Fruit fly (Drosophila melanogaster) whole organism, embryonic: ENCODE results near the gene mRpL16.

Source experiments
- Antp ChIP-seq: fragments of 200-800 bp; sonication (Bioruptor generic); optimal IDR thresholded peaks from 3 replicates; lab custom pipeline; 2016; ENCODE audit warnings: missing biosample characterization, missing genetic modification characterization
- CG10321 ChIP-seq: fragments of 200-800 bp; sonication (Bioruptor generic); IDR thresholded peaks from 2 replicates; pipeline ENCODE4 v1.3.6; 2022; ENCODE audit warnings: missing biosample characterization, missing genetic modification characterization
- CG10543 ChIP-seq: fragments of 200-800 bp; sonication (Bioruptor generic); optimal IDR thresholded peaks from 3 replicates; lab custom pipeline; 2017; ENCODE audit warnings: missing biosample characterization, mild to moderate bottlenecking, missing genetic modification characterization, moderate library complexity
- CG10565 ChIP-seq: fragments of 200-800 bp; sonication (Bioruptor generic); optimal IDR thresholded peaks from 3 replicates; lab custom pipeline; 2016; ENCODE audit warnings: missing biosample characterization, mild to moderate bottlenecking, missing genetic modification characterization
- CG11456 ChIP-seq: fragments of 200-800 bp; sonication (Bioruptor generic); IDR thresholded peaks from 3 replicates; pipeline ENCODE4 v1.3.6; 2022; ENCODE audit warnings: missing biosample characterization, missing genetic modification characterization
- CG11560 ChIP-seq: fragments of 200-800 bp; sonication (Bioruptor generic); IDR thresholded peaks from 3 replicates; pipeline ENCODE4 v1.3.6; 2022; ENCODE audit warnings: missing biosample characterization, missing genetic modification characterization
- CG14050 ChIP-seq: fragments of 200-800 bp; sonication (Bioruptor generic); IDR thresholded peaks from 3 replicates; pipeline ENCODE4 v1.3.6; 2022; ENCODE audit warnings: missing biosample characterization, missing genetic modification characterization
- CG14710 ChIP-seq: fragments of 200-800 bp; sonication (Bioruptor generic); optimal IDR thresholded peaks from 3 replicates; lab custom pipeline; 2019; ENCODE audit warnings: missing biosample characterization, mild to moderate bottlenecking, missing genetic modification characterization, moderate library complexity
- CG15073 ChIP-seq: fragments of 200-800 bp; sonication (Bioruptor generic); optimal IDR thresholded peaks from 2 replicates; lab custom pipeline; 2016; ENCODE audit warnings: missing biosample characterization, missing genetic modification characterization
- CG15269 ChIP-seq: fragments of 200-800 bp; sonication (Bioruptor generic); optimal IDR thresholded peaks from 2 replicates; lab custom pipeline; 2018; ENCODE audit warnings: missing biosample characterization, mild to moderate bottlenecking, missing genetic modification characterization, moderate library complexity
- CG17612 ChIP-seq: fragments of 200-800 bp; sonication (Bioruptor generic); IDR thresholded peaks from 2 replicates; pipeline ENCODE4 v1.3.6; 2022; ENCODE audit warnings: missing biosample characterization, missing genetic modification characterization
- CG18764 ChIP-seq: fragments of 200-800 bp; sonication (Bioruptor generic); optimal IDR thresholded peaks from 3 replicates; lab custom pipeline; 2016; ENCODE audit warnings: missing biosample characterization, missing genetic modification characterization
- CG2120 ChIP-seq: fragments of 200-800 bp; sonication (Bioruptor generic); optimal IDR thresholded peaks from 3 replicates; lab custom pipeline; 2016; ENCODE audit warnings: missing biosample characterization, missing genetic modification characterization
- CG32767 ChIP-seq: fragments of 200-800 bp; sonication (Bioruptor generic); IDR thresholded peaks from 2 replicates; pipeline ENCODE4 v1.3.6; 2022; ENCODE audit warnings: missing biosample characterization, missing genetic modification characterization
- CG4820 ChIP-seq: fragments of 200-800 bp; sonication (Bioruptor generic); optimal IDR thresholded peaks from 3 replicates; lab custom pipeline; 2016; ENCODE audit warnings: missing biosample characterization, missing genetic modification characterization
- CG6272 ChIP-seq: fragments of 200-800 bp; sonication (Bioruptor generic); IDR thresholded peaks from 2 replicates; pipeline ENCODE4 v1.3.6; 2022; ENCODE audit warnings: missing biosample characterization, missing genetic modification characterization
- CG7839 ChIP-seq: fragments of 200-800 bp; sonication (Bioruptor generic); optimal IDR thresholded peaks from 3 replicates; lab custom pipeline; 2018; ENCODE audit warnings: missing biosample characterization, mild to moderate bottlenecking, missing genetic modification characterization, moderate library complexity
- Dbx ChIP-seq: fragments of 200-800 bp; sonication (Bioruptor generic); IDR thresholded peaks from 3 replicates; pipeline ENCODE4 v1.3.6; 2022; ENCODE audit warnings: missing biosample characterization, missing genetic modification characterization
- E2f2 ChIP-seq: fragments of 200-800 bp; sonication (Bioruptor generic); IDR thresholded peaks from 2 replicates; pipeline ENCODE4 v1.3.6; 2022; ENCODE audit warnings: missing biosample characterization, missing genetic modification characterization
- Ets65A ChIP-seq: fragments of 200-800 bp; sonication (Bioruptor generic); peaks from one replicate; lab custom pipeline; 2016; ENCODE audit warnings: missing biosample characterization, missing genetic modification characterization
- HLH3B ChIP-seq: fragments of 200-800 bp; sonication (Bioruptor generic); IDR thresholded peaks from 2 replicates; pipeline ENCODE4 v1.3.6; 2022; ENCODE audit warnings: missing biosample characterization, missing genetic modification characterization
- Hmr ChIP-seq: fragments of 200-800 bp; sonication (Bioruptor generic); optimal IDR thresholded peaks from 3 replicates; lab custom pipeline; 2017; ENCODE audit warnings: mild to moderate bottlenecking, missing biosample characterization, missing genetic modification reagents, missing genetic modification characterization
- MESR4 ChIP-seq: fragments of 200-800 bp; sonication (Bioruptor generic); optimal IDR thresholded peaks from 2 replicates; lab custom pipeline; 2018; ENCODE audit warnings: missing biosample characterization, mild to moderate bottlenecking, missing genetic modification characterization, moderate library complexity
- Opbp ChIP-seq: fragments of 200-800 bp; sonication (Bioruptor generic); IDR thresholded peaks from 3 replicates; pipeline ENCODE4 v1.3.6; 2022; ENCODE audit warnings: missing biosample characterization, missing genetic modification characterization; ENCODE audit not compliant: partially characterized antibody
- ash1 ChIP-seq: fragments of 200-800 bp; sonication (Bioruptor generic); optimal IDR thresholded peaks from 2 replicates; lab custom pipeline; 2018; ENCODE audit warnings: missing biosample characterization, mild to moderate bottlenecking, missing genetic modification characterization
- bcd ChIP-seq: fragments of 200-800 bp; sonication (Bioruptor generic); optimal IDR thresholded peaks from 2 replicates; lab custom pipeline; 2017; ENCODE audit warnings: missing biosample characterization, mild to moderate bottlenecking, missing genetic modification characterization
- bigmax ChIP-seq: fragments of 200-800 bp; sonication (Bioruptor generic); optimal IDR thresholded peaks from 2 replicates; lab custom pipeline; 2018; ENCODE audit warnings: missing biosample characterization, mild to moderate bottlenecking, missing genetic modification characterization
- btn ChIP-seq: fragments of 200-800 bp; sonication (Bioruptor generic); optimal IDR thresholded peaks from 2 replicates; lab custom pipeline; 2016; ENCODE audit warnings: missing biosample characterization, missing genetic modification characterization
- cad ChIP-seq: fragments of >200 bp; optimal IDR thresholded peaks from 2 replicates; lab custom pipeline; 2017; ENCODE audit warnings: missing biosample characterization, missing genetic modification characterization
- cg ChIP-seq: fragments of 200-800 bp; sonication (Bioruptor generic); optimal IDR thresholded peaks from 3 replicates; lab custom pipeline; 2019; ENCODE audit warnings: missing biosample characterization, mild to moderate bottlenecking, missing genetic modification characterization, moderate library complexity
- chif ChIP-seq, 2 experiments: fragments of 200-800 bp; sonication (Bioruptor generic); optimal IDR thresholded peaks; 3 replicates each; lab custom pipeline; 2016; ENCODE audit warnings: missing biosample characterization in 2 of 2, missing genetic modification characterization in 2 of 2
- dm ChIP-seq: fragments of 200-800 bp; sonication (Bioruptor generic); optimal IDR thresholded peaks from 3 replicates; lab custom pipeline; 2016; ENCODE audit warnings: missing biosample characterization, missing genetic modification characterization
- dmrt99B ChIP-seq: fragments of 200-800 bp; sonication (Bioruptor generic); optimal IDR thresholded peaks from 2 replicates; lab custom pipeline; 2018; ENCODE audit warnings: missing biosample characterization, mild to moderate bottlenecking, missing genetic modification characterization, moderate library complexity
- ems ChIP-seq: fragments of 200-800 bp; sonication (Bioruptor generic); optimal IDR thresholded peaks from 3 replicates; lab custom pipeline; 2016; ENCODE audit warnings: missing biosample characterization, missing genetic modification characterization
- exex ChIP-seq: fragments of 200-800 bp; sonication (Bioruptor generic); optimal IDR thresholded peaks from 4 replicates; lab custom pipeline; 2018; ENCODE audit warnings: missing biosample characterization, mild to moderate bottlenecking, missing genetic modification characterization, moderate library complexity
- fd3F ChIP-seq: fragments of 200-800 bp; sonication (Bioruptor generic); optimal IDR thresholded peaks from 2 replicates; lab custom pipeline; 2018; ENCODE audit warnings: missing biosample characterization, mild to moderate bottlenecking, missing genetic modification characterization, moderate library complexity
- fd64A ChIP-seq: fragments of 200-800 bp; sonication (Bioruptor generic); optimal IDR thresholded peaks from 3 replicates; lab custom pipeline; 2018; ENCODE audit warnings: missing biosample characterization, mild to moderate bottlenecking, missing genetic modification characterization
- fu2 ChIP-seq: fragments of 200-800 bp; sonication (Bioruptor generic); optimal IDR thresholded peaks from 2 replicates; lab custom pipeline; 2016; ENCODE audit warnings: missing biosample characterization, missing genetic modification characterization
- gcm2 ChIP-seq: fragments of 200-800 bp; sonication (Bioruptor generic); optimal IDR thresholded peaks from 2 replicates; lab custom pipeline; 2016; ENCODE audit warnings: missing biosample characterization, missing genetic modification characterization
- lmd ChIP-seq: fragments of 200-800 bp; sonication (Bioruptor generic); IDR thresholded peaks from 2 replicates; pipeline ENCODE4 v1.3.6; 2022; ENCODE audit warnings: missing biosample characterization, missing genetic modification characterization
- lola ChIP-seq, 3 experiments: fragments of >200 bp in 2 of 3; fragments of 200-800 bp in 1 of 3; sonication (Bioruptor generic) in 1 of 3; optimal IDR thresholded peaks; 2 replicates each; lab custom pipeline; 2017 to 2019; ENCODE audit warnings: missing biosample characterization in 3 of 3, missing genetic modification characterization in 3 of 3, mild to moderate bottlenecking in 1 of 3, moderate library complexity in 1 of 3
- pb ChIP-seq: fragments of 200-800 bp; sonication (Bioruptor generic); optimal IDR thresholded peaks from 3 replicates; lab custom pipeline; 2016; ENCODE audit warnings: missing biosample characterization, missing genetic modification characterization
- pnt ChIP-seq: fragments of 200-800 bp; sonication (Bioruptor generic); optimal IDR thresholded peaks from 3 replicates; lab custom pipeline; 2016; ENCODE audit warnings: missing biosample characterization, missing genetic modification characterization
- salm ChIP-seq: fragments of 200-800 bp; sonication (Bioruptor generic); optimal IDR thresholded peaks from 2 replicates; lab custom pipeline; 2018; ENCODE audit warnings: missing biosample characterization, mild to moderate bottlenecking, missing genetic modification characterization
- shn ChIP-seq: fragments of 200-800 bp; sonication (Bioruptor generic); optimal IDR thresholded peaks from 3 replicates; lab custom pipeline; 2016; ENCODE audit warnings: missing biosample characterization, missing genetic modification characterization
- so ChIP-seq: fragments of 200-800 bp; sonication (Bioruptor generic); IDR thresholded peaks from 3 replicates; pipeline ENCODE4 v1.3.6; 2022; ENCODE audit warnings: missing biosample characterization, missing genetic modification characterization
- sr ChIP-seq: fragments of 200-800 bp; sonication (Bioruptor generic); IDR thresholded peaks from 3 replicates; pipeline ENCODE4 v1.3.6; 2022; ENCODE audit warnings: missing biosample characterization, missing genetic modification characterization
- tap ChIP-seq: fragments of 200-800 bp; optimal IDR thresholded peaks from 3 replicates; lab custom pipeline; 2019; ENCODE audit warnings: missing biosample characterization, mild to moderate bottlenecking, missing genetic modification characterization, moderate library complexity
- usp ChIP-seq: fragments of >200 bp; optimal IDR thresholded peaks from 2 replicates; lab custom pipeline; 2017; ENCODE audit warnings: missing biosample characterization, missing genetic modification characterization
- wek ChIP-seq: fragments of 200-800 bp; sonication (Bioruptor generic); optimal IDR thresholded peaks from 3 replicates; lab custom pipeline; 2018; ENCODE audit warnings: missing biosample characterization, mild to moderate bottlenecking, missing genetic modification characterization, moderate library complexity
- yki ChIP-seq: fragments of >200 bp; optimal IDR thresholded peaks from 3 replicates; lab custom pipeline; 2018
- zf30C ChIP-seq: fragments of 200-800 bp; sonication (Bioruptor generic); optimal IDR thresholded peaks from 3 replicates; lab custom pipeline; 2018; ENCODE audit warnings: missing biosample characterization, mild to moderate bottlenecking, missing genetic modification characterization

mRpL16 gene

dm6 chrX:1880139-1880556 lies 9.9 kb upstream of the mRpL16 start, which contains the start of gene Coa8 (continued):
- TF ChIP-seq so (0 out of 3 replicates have a peak, but pooled peaks have one; percentile 44), salm (tag; lab: Kevin White, UChicago) (no peak), ash1 (GFP tag; lab: Kevin White, UChicago) (no peak), MESR4 (GFP tag; lab: Kevin White, UChicago) (no peak), E2f2 (GFP tag; lab: Robert Waterston, UW) (0 out of 2 replicates have a peak, but pooled peaks have one; percentile 18), CG18764 (GFP tag; lab: Kevin White, UChicago) (no peak), CG11456 (GFP tag; lab: Robert Waterston, UW) (0 out of 3 replicates have a peak, but pooled peaks have one; percentile 43), zf30C (GFP tag; lab: Kevin White, UChicago) (no peak), cg (GFP tag; lab: Kevin White, UChicago) (no peak), wek (GFP tag; lab: Kevin White, UChicago) (peak; percentile 91), CG2120 (peak; percentile 52), fd64A (GFP tag; lab: Kevin White, UChicago) (no peak), CG17612 (GFP tag; lab: Robert Waterston, UW) (no peak), tap (tag; lab: Kevin White, UChicago) (no peak), chif (GFP tag; optimal IDR thresholded peaks at IDR 0.05; lab: Kevin White, UChicago) (peak in 1 of 2 experiments; percentile 5), ems (peak; percentile 19), usp (no peak), Opbp (GFP tag; lab: Robert Waterston, UW) (peak; percentile 57; the same call in 1 of the 3 replicates), HLH3B (no peak), CG15073 (GFP tag; lab: Kevin White, UChicago) (no peak), yki (lab: Kevin White, UChicago) (no peak), Ets65A (peak; percentile 93), dmrt99B (tag; lab: Kevin White, UChicago) (no peak), CG14050 (GFP tag; lab: Robert Waterston, UW) (no peak), lola (GFP tag; optimal IDR thresholded peaks at IDR 0.05; lab: Kevin White, UChicago) (no peak), fu2 (GFP tag; lab: Kevin White, UChicago) (no peak), CG14710 (tag; lab: Kevin White, UChicago) (no peak), dm (GFP tag; lab: Kevin White, UChicago) (no peak), CG15269 (tag; lab: Kevin White, UChicago) (peak; percentile 55), pb (GFP tag; lab: Kevin White, UChicago) (no peak), fd3F (GFP tag; lab: Kevin White, UChicago) (no peak), lmd (GFP tag; lab: Robert Waterston, UW) (peak; percentile 50; the same call in 1 of the 2 replicates), CG10565 (GFP tag; lab: Kevin White, UChicago) (no peak), Hmr (peak; percentile 28), pnt (GFP tag; lab: Kevin White, UChicago) (peak; percentile 12), CG10543 (GFP tag; lab: Kevin White, UChicago) (no peak), CG11560 (tag; lab: Robert Waterston, UW) (no peak), CG10321 (GFP tag; lab: Robert Waterston, UW) (no peak), CG32767 (GFP tag; lab: Robert Waterston, UW) (no peak), Dbx (peak; percentile 62; the same call in 1 of the 3 replicates), exex (tag; lab: Kevin White, UChicago) (no peak), CG7839 (tag; lab: Kevin White, UChicago) (no peak), cad (GFP tag; lab: Kevin White, UChicago) (no peak), gcm2 (GFP tag; lab: Kevin White, UChicago) (no peak), CG4820 (GFP tag; lab: Kevin White, UChicago) (no peak), shn (peak; percentile 60), CG6272 (GFP tag; lab: Robert Waterston, UW) (0 out of 2 replicates have a peak, but pooled peaks have one; percentile 5), btn (GFP tag; lab: Kevin White, UChicago) (peak; percentile 37), sr (GFP tag; lab: Robert Waterston, UW) (no peak), bigmax (GFP tag; lab: Kevin White, UChicago) (no peak), bcd (GFP tag; lab: Kevin White, UChicago) (peak; percentile 37), Antp (GFP tag; lab: Kevin White, UChicago) (peak; percentile 47)
